Fruit fly (Drosophila melanogaster): ENCODE measurements around the gene Arl2.

Arl2 gene

DNA sequence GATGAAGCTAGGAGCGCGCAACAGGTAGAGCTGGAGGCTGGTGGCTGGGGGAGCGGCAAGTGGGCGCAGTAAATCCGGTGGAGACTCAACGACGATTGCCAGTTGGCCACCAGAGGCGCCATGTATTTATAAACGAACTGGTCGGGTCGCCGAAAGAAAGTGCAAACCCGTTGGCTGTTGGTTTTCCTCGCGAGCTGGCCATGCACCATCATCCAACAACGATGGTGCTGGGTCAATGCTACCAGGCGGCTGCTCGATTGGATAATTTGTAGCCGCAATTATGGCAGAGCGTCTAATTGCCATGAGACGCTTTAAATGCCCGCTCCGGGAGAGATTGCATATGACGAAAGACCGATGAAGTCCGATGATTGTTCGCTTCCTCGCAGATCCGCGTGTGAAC, 30.2 kb upstream of the Arl2 start, which contains the start of gene CG11693:
CG11693 (minus strand) TSS at position 101 of the 400 bp plus-strand sequence.
- TF ChIP-seq fd64A (GFP tag; optimal IDR thresholded peaks at IDR 0.05) (no peak), CG17829 (tag; optimal IDR thresholded peaks at IDR 0.05) (no peak), NFAT (GFP tag; IDR thresholded peaks at IDR 0.05) (no peak), Med (GFP tag) (peak; percentile 1)

DNA sequence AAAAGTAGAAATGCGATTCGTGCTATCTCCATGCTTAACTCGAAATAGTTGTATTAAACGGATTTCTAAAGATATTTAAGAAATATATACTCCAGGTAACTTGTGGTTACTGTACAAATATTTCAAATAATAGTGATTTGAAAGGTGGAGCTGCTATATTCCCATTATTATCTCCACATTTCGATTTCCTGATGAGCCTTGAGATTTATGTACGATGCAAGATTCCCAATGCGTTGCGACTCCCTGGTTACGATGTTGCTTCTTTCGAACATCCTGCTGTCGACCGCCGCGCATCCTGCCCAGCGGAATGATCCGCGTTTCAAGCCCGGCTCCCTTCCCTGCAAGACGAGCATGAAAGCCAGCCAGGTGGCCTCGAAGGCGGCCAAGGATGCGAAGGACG, 28.9 kb upstream of the Arl2 start, which contains the start of the genes CG11694 and CG11698:
CG11694 (minus strand) TSS at position 101 of the 400 bp plus-strand sequence.
CG11698 (plus strand) TSS at position 152 of the 400 bp plus-strand sequence.
- TF ChIP-seq stc (GFP tag; IDR thresholded peaks at IDR 0.05) (no peak), kah (GFP tag; optimal IDR thresholded peaks at IDR 0.05) (no peak), Hr51 (GFP tag; optimal IDR thresholded peaks at IDR 0.05) (no peak), CG1832 (GFP tag; optimal IDR thresholded peaks at IDR 0.05) (no peak), crc (GFP tag; optimal IDR thresholded peaks at IDR 0.05) (no peak), sens (GFP tag) (peak; percentile 52)

dm6 chr3R:8313038-8313437, 27.9 kb upstream of the Arl2 start, which contains the start of gene CG7483:
TSS of gene CG7483 (plus strand) at chr3R:8313208.
- TF ChIP-seq ac (GFP tag; optimal IDR thresholded peaks at IDR 0.05) (no peak), Bteb2 (GFP tag; optimal IDR thresholded peaks at IDR 0.05) (no peak), HLH54F (GFP tag; optimal IDR thresholded peaks at IDR 0.05) (no peak), scrt (GFP tag; optimal IDR thresholded peaks at IDR 0.05) (no peak), kah (GFP tag; optimal IDR thresholded peaks at IDR 0.05) (no peak), CG9215 (GFP tag; IDR thresholded peaks at IDR 0.05) (no peak), CG12155 (GFP tag; optimal IDR thresholded peaks at IDR 0.05) (no peak), ERR (GFP tag; optimal IDR thresholded peaks at IDR 0.05) (no peak), CG5245 (GFP tag; optimal IDR thresholded peaks at IDR 0.05) (no peak), sqz (GFP tag; optimal IDR thresholded peaks at IDR 0.05) (peak; percentile 81), btn (GFP tag; optimal IDR thresholded peaks at IDR 0.05) (no peak), Hr51 (GFP tag; optimal IDR thresholded peaks at IDR 0.05) (no peak), Sin3A (optimal IDR thresholded peaks at IDR 0.05) (peak; percentile 34), Six4 (GFP tag; optimal IDR thresholded peaks at IDR 0.05) (no peak), chn (GFP tag; optimal IDR thresholded peaks at IDR 0.05) (no peak), grau (tag; optimal IDR thresholded peaks at IDR 0.05) (peak; percentile 0), MBD-R2 (GFP tag; IDR thresholded peaks at IDR 0.05) (peak; percentile 62), CG7372 (GFP tag; IDR thresholded peaks at IDR 0.05) (no peak), otp (GFP tag; IDR thresholded peaks at IDR 0.05) (no peak), CG17328 (GFP tag; IDR thresholded peaks at IDR 0.05) (no peak), Fer2 (tag; optimal IDR thresholded peaks at IDR 0.05) (no peak), CG3995 (GFP tag; optimal IDR thresholded peaks at IDR 0.05) (peak; percentile 15), Atf6 (GFP tag; IDR thresholded peaks at IDR 0.05) (no peak), Dref (GFP tag; IDR thresholded peaks at IDR 0.05) (peak; percentile 97), CG11696 (GFP tag; IDR thresholded peaks at IDR 0.05) (no peak), CG17912 (GFP tag; optimal IDR thresholded peaks at IDR 0.05) (no peak), ato (GFP tag; IDR thresholded peaks at IDR 0.05; ENCODE audit: partially characterized antibody) (peak; percentile 90), dan (GFP tag; IDR thresholded peaks at IDR 0.05) (no peak), CG1233 (GFP tag; optimal IDR thresholded peaks at IDR 0.05) (no peak), eve (GFP tag; optimal IDR thresholded peaks at IDR 0.05) (no peak), ATbp (GFP tag; optimal IDR thresholded peaks at IDR 0.05) (no peak), Dbx (GFP tag; IDR thresholded peaks at IDR 0.05) (no peak), CG7271 (tag; optimal IDR thresholded peaks at IDR 0.05) (peak; percentile 3), CG4730 (GFP tag; IDR thresholded peaks at IDR 0.05) (no peak), slbo (GFP tag; IDR thresholded peaks at IDR 0.05) (no peak), CG6791 (GFP tag; IDR thresholded peaks at IDR 0.05; ENCODE audit: partially characterized antibody) (peak; percentile 90), ranshi (GFP tag; IDR thresholded peaks at IDR 0.05) (no peak), cato (GFP tag; optimal IDR thresholded peaks at IDR 0.05; ENCODE audit: borderline replicate concordance) (no peak), CG5180 (GFP tag; optimal IDR thresholded peaks at IDR 0.05) (no peak), unc-4 (GFP tag; IDR thresholded peaks at IDR 0.05; ENCODE audit: partially characterized antibody) (peak; percentile 88), klu (GFP tag; IDR thresholded peaks at IDR 0.05) (no peak)

All from whole organism, embryonic.